Worm (Caenorhabditis elegans) whole organism, dauer: ENCODE data around the gene B0303.4.

Source experiments
- unc-62 ChIP-seq: sonication (generic microtip); optimal IDR thresholded peaks from 2 replicates; lab custom pipeline; 2017; ENCODE audit warnings: missing biosample characterization, missing genetic modification reagents, missing genetic modification characterization

Gene B0303.4

ce11 chrIII:8689655-8690054 is at the start of gene B0303.4:
B0303.4 (plus strand) TSS chrIII:8689850.
- no peak for TF ChIP-seq unc-62 (GFP tag; lab: Kevin White, UChicago)

- TF ChIP-seq unc-62 (GFP tag; lab: Kevin White, UChicago), result no peak
Observed at ce11 chrIII:8643639-8644038, 46.0 kb upstream of the B0303.4 start, which contains the start of gene twk-7. twk-7 (minus strand) TSS chrIII:8643739.

- no peak for TF ChIP-seq unc-62 (GFP tag; lab: Kevin White, UChicago)
Observed at ce11 chrIII:8646021-8646420, 43.6 kb upstream of the B0303.4 start.

ce11 chrIII:8648589-8648988 is 41.1 kb upstream of the B0303.4 start, which contains the start of gene F22B7.3:
F22B7.3 (plus strand) TSS chrIII:8648889.
- no peak for TF ChIP-seq unc-62 (GFP tag; lab: Kevin White, UChicago)

- TF ChIP-seq unc-62 (GFP tag; lab: Kevin White, UChicago), result no peak
Observed at ce11 chrIII:8650235-8650817, 39.3 kb upstream of the B0303.4 start, which contains the start of gene flp-23. flp-23 (plus strand) TSS chrIII:8650767.

ce11 chrIII:8652112-8652694 is 37.4 kb upstream of the B0303.4 start:
- no peak for TF ChIP-seq unc-62 (GFP tag; lab: Kevin White, UChicago)

ce11 chrIII:8652922-8653321 is 36.7 kb upstream of the B0303.4 start:
- no peak for TF ChIP-seq unc-62 (GFP tag; lab: Kevin White, UChicago)

- no peak for TF ChIP-seq unc-62 (GFP tag; lab: Kevin White, UChicago)
Observed at ce11 chrIII:8653457-8653856, 36.2 kb upstream of the B0303.4 start.

- TF ChIP-seq unc-62 (GFP tag; lab: Kevin White, UChicago), result no peak
Observed at ce11 chrIII:8653875-8654386, 35.7 kb upstream of the B0303.4 start, which contains the start of gene F22B7.9. F22B7.9 (minus strand) TSS chrIII:8653925.

- TF ChIP-seq unc-62 (GFP tag; lab: Kevin White, UChicago), result no peak
Observed at ce11 chrIII:8654400-8654980, 35.2 kb upstream of the B0303.4 start.

- TF ChIP-seq unc-62 (GFP tag; lab: Kevin White, UChicago), result no peak
Observed at ce11 chrIII:8655412-8655811, 34.2 kb upstream of the B0303.4 start.

ce11 chrIII:8656055-8656454 is 33.6 kb upstream of the B0303.4 start:
- TF ChIP-seq unc-62 (GFP tag; lab: Kevin White, UChicago), result no peak

- TF ChIP-seq unc-62 (GFP tag; lab: Kevin White, UChicago), result no peak
Observed at ce11 chrIII:8656957-8657356, 32.7 kb upstream of the B0303.4 start.

- no peak for TF ChIP-seq unc-62 (GFP tag; lab: Kevin White, UChicago)
Observed at ce11 chrIII:8657676-8658366, 31.8 kb upstream of the B0303.4 start.

ce11 chrIII:8658367-8658761 is 31.3 kb upstream of the B0303.4 start:
- TF ChIP-seq unc-62 (GFP tag; lab: Kevin White, UChicago), result no peak

- no peak for TF ChIP-seq unc-62 (GFP tag; lab: Kevin White, UChicago)
Observed at ce11 chrIII:8663143-8663542, 26.5 kb upstream of the B0303.4 start.
